Worm (Caenorhabditis elegans): ENCODE data around the gene wip-1.

DNA sequence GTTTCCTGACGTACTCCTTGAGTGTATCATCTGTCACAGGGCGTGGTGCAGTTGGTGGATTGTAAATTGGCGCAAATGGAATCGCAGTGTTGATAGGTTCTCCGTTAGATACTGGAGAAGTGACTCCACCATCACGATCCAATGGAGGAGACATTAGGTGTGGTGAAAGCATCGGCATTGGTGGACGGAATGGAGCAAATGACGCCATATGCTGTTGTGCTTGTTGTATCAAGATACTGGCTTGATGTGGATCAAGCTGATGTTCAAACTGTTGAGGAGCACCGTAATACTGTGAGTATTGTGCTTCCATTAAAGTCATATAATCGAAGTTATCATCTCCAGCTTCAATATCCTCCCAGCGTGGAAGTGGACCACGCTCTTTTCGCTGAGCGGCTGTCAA, 6.0 kb upstream of the wip-1 start:
- TF ChIP-seq pha-2 (tag; optimal IDR thresholded peaks at IDR 0.05) (no peak), pag-3 (tag; optimal IDR thresholded peaks at IDR 0.05; ENCODE audit: borderline replicate concordance) (no peak), ceh-31 (tag; optimal IDR thresholded peaks at IDR 0.05) (no peak), nhr-11 (tag; optimal IDR thresholded peaks at IDR 0.05) (no peak), Y22D7AL.16 (tag; optimal IDR thresholded peaks at IDR 0.05) (no peak), sox-4 (tag; optimal IDR thresholded peaks at IDR 0.05) (no peak), sdc-2 (tag; optimal IDR thresholded peaks at IDR 0.05) (no peak), ets-4 (tag; optimal IDR thresholded peaks at IDR 0.05) (no peak)

Measured in whole organism, late embryonic.